Worm (Caenorhabditis elegans) whole organism, early embryonic: ENCODE data around the gene W05H7.1.

ENCODE experiments used
- aly-1 ChIP-seq: sonication (generic microtip); optimal IDR thresholded peaks from 2 replicates; lab custom pipeline; 2016; ENCODE audit warnings: missing genetic modification characterization, missing compliant biosample characterization
- hmbx-1 ChIP-seq: sonication (generic microtip); optimal IDR thresholded peaks from 2 replicates; lab custom pipeline; 2016; ENCODE audit warnings: mild to moderate bottlenecking, missing genetic modification characterization, missing compliant biosample characterization
- hmg-4 ChIP-seq: fragments of 200-800 bp; sonication (Bioruptor generic); optimal IDR thresholded peaks from 2 replicates; lab custom pipeline; 2018; ENCODE audit warnings: mild to moderate bottlenecking, missing genetic modification characterization, missing compliant biosample characterization
- hnd-1 ChIP-seq: sonication (generic microtip); optimal IDR thresholded peaks from 2 replicates; lab custom pipeline; 2016; ENCODE audit warnings: missing genetic modification characterization, missing compliant biosample characterization
- pes-1 ChIP-seq: fragments of 200-800 bp; sonication (Bioruptor generic); IDR thresholded peaks from 2 replicates; pipeline ENCODE4 v1.3.6; 2022; ENCODE audit warnings: missing genetic modification reagents, missing genetic modification characterization, missing compliant biosample characterization
- sea-1 ChIP-seq: fragments of 200-800 bp; sonication (Bioruptor generic); conservative IDR thresholded peaks from 2 replicates; pipeline ENCODE4 v1.3.6; 2022; ENCODE audit warnings: missing genetic modification characterization, missing compliant biosample characterization

DNA sequence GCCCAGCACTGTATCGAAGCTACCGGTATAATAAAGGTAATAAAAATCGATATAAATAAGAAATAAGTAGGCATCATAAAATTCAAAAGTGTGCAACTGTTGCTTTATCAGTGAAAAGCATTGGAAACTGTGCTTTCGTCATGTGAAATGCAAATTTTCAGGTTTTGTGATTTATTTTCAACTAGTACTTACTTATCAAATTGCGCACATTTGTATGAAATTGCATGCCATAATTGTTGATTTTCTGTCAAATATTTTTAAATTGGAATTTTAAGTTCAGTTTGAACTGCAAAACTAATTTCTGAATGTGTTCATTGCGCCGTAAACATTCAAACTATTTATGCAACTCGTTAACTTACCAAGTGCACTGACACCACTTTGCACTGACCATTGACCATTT, 35.1 kb downstream of the W05H7.1 start, which contains the start of gene D1005.4:
- TF ChIP-seq hnd-1 (tag; lab: Kevin White, UChicago): no peak
- no peak for TF ChIP-seq sea-1 (GFP tag; lab: Robert Waterston, UW)
- no peak for TF ChIP-seq hmg-4 (GFP tag; lab: Kevin White, UChicago)
- TF ChIP-seq pes-1 (GFP tag; lab: Robert Waterston, UW): no peak
- TF ChIP-seq hmbx-1 (tag; lab: Kevin White, UChicago): no peak
- TF ChIP-seq aly-1: no peak
